ENCODE assay signal across 1 fruit fly cellular context in the genomic region with DNA sequence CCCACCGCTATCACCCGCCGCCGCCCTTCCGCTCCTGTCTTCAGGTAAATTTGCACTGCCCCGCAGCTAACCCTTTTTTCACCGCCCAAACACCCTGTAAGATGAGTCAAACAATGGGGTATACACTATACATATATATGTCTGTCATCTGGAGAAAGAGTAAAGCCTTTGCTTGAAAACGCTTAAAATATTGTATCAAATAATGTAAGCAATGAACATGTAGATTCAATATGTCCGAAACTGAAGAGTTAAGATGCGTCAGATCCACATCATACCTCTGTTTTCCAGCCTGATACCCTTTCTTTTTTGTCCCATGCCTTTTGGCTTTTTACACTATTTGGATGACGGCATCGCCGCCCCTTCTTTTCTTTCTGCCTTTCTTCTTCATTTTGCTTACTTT.
TF ChIP-seq lines count a peak whose summit lies in the region.

No protein-coding gene starts in this region.

TF ChIP-seq in whole organism, embryonic, 481 proteins besides CTCF, POLR2A, EP300 and RAD21 (continued from another document):
- 0 out of 3 replicates have a peak, but pooled peaks have one; percentile 19 for TF ChIP-seq so (GFP tag; IDR thresholded peaks at IDR 0.05; lab: Robert Waterston, UW)
- TF ChIP-seq slou (GFP tag; optimal IDR thresholded peaks at IDR 0.05; lab: Kevin White, UChicago): no peak
- no peak for TF ChIP-seq CG5245 (GFP tag; optimal IDR thresholded peaks at IDR 0.05; lab: Kevin White, UChicago)
- no peak for TF ChIP-seq CG4617 (GFP tag; optimal IDR thresholded peaks at IDR 0.05; lab: Kevin White, UChicago; ENCODE audit: borderline replicate concordance)
- TF ChIP-seq crp (GFP tag; optimal IDR thresholded peaks at IDR 0.05; lab: Kevin White, UChicago): no peak
- peak; percentile 30 for TF ChIP-seq CG10209 (GFP tag; optimal IDR thresholded peaks at IDR 0.05; lab: Kevin White, UChicago)
- no peak for TF ChIP-seq CG12155 (GFP tag; optimal IDR thresholded peaks at IDR 0.05; lab: Kevin White, UChicago)
- TF ChIP-seq CG6175 (GFP tag; IDR thresholded peaks at IDR 0.05; lab: Robert Waterston, UW): no peak
- no peak for TF ChIP-seq pb (GFP tag; optimal IDR thresholded peaks at IDR 0.05; lab: Kevin White, UChicago)
- no peak for TF ChIP-seq pan (optimal IDR thresholded peaks at IDR 0.05; lab: Kevin White, UChicago)
- peak in 1 of 2 experiments; percentile 69 for TF ChIP-seq pan (GFP tag; optimal IDR thresholded peaks at IDR 0.05 in 1 of 2, IDR thresholded peaks at IDR 0.05 in 1 of 2)
- no peak for TF ChIP-seq CG31365 (tag; optimal IDR thresholded peaks at IDR 0.05; lab: Kevin White, UChicago)
- no peak for TF ChIP-seq Ravus (GFP tag; IDR thresholded peaks at IDR 0.05; lab: Robert Waterston, UW)
- no peak for TF ChIP-seq CG10543 (GFP tag; optimal IDR thresholded peaks at IDR 0.05; lab: Kevin White, UChicago)
- no peak for TF ChIP-seq BEAF-32 (GFP tag; optimal IDR thresholded peaks at IDR 0.05; lab: Kevin White, UChicago)
- no peak for TF ChIP-seq chm (GFP tag; IDR thresholded peaks at IDR 0.05; lab: Robert Waterston, UW)
- no peak for TF ChIP-seq Six4 (GFP tag; optimal IDR thresholded peaks at IDR 0.05; lab: Kevin White, UChicago)
- TF ChIP-seq sob (GFP tag; IDR thresholded peaks at IDR 0.05; lab: Robert Waterston, UW): peak; percentile 55
- TF ChIP-seq ranshi (GFP tag; IDR thresholded peaks at IDR 0.05; lab: Robert Waterston, UW): peak; percentile 64
- no peak for TF ChIP-seq cg (GFP tag; optimal IDR thresholded peaks at IDR 0.05; lab: Kevin White, UChicago)
- no peak for TF ChIP-seq CG7963 (GFP tag; IDR thresholded peaks at IDR 0.05; lab: Robert Waterston, UW; ENCODE audit: partially characterized antibody)
- TF ChIP-seq caup (GFP tag; optimal IDR thresholded peaks at IDR 0.05; lab: Kevin White, UChicago; ENCODE audit: severe bottlenecking): peak; percentile 4
- no peak for TF ChIP-seq CG30020 (tag; optimal IDR thresholded peaks at IDR 0.05; lab: Kevin White, UChicago)
- peak; percentile 42; the same call in 1 of the 2 replicates for TF ChIP-seq HLH3B (GFP tag; IDR thresholded peaks at IDR 0.05; lab: Robert Waterston, UW)
- no peak for TF ChIP-seq Sry-β (GFP tag; optimal IDR thresholded peaks at IDR 0.05; lab: Kevin White, UChicago)
- no peak for TF ChIP-seq mirr (GFP tag; optimal IDR thresholded peaks at IDR 0.05; lab: Kevin White, UChicago)
TF ChIP-seq in whole organism, embryonic: peak in this region for 119.
